Worm (Caenorhabditis elegans) whole organism, L4 larva: Measurements from ENCODE around the gene C46A5.4.
A peak's percentile ranks its signal among the peaks of the same experiment; 100 is the strongest.

Experiments used
- F26F4.8 ChIP-seq: fragments of 200-800 bp; sonication (Bioruptor generic); conservative IDR thresholded peaks from 2 replicates; pipeline ENCODE4 v1.3.6; 2022; ENCODE audit warnings: missing genetic modification characterization, missing compliant biosample characterization
- F44E2.7 ChIP-seq: fragments of 200-800 bp; sonication (Bioruptor generic); IDR thresholded peaks from 2 replicates; pipeline ENCODE4 v2.1.2; 2022; ENCODE audit warnings: missing genetic modification characterization, missing compliant biosample characterization
- R02D3.7 ChIP-seq: fragments of 150-350 bp; sonication (generic microtip); optimal IDR thresholded peaks from 3 replicates; lab custom pipeline; 2014; ENCODE audit warnings: missing biosample characterization, missing genetic modification characterization
- T26A8.4 ChIP-seq: fragments of 200-800 bp; sonication (Bioruptor generic); IDR thresholded peaks from 2 replicates; pipeline ENCODE4 v1.3.6; 2022; ENCODE audit warnings: missing genetic modification characterization, missing compliant biosample characterization
- Y48G9A.11 ChIP-seq: fragments of 200-800 bp; sonication (Bioruptor generic); IDR thresholded peaks from 2 replicates; pipeline ENCODE4 v1.3.6; 2022; ENCODE audit warnings: missing genetic modification reagents, missing genetic modification characterization, missing compliant biosample characterization
- ZK337.2 ChIP-seq: fragments of 200-800 bp; sonication (Bioruptor generic); IDR thresholded peaks from 2 replicates; pipeline ENCODE4 v1.3.6; 2022; ENCODE audit warnings: missing genetic modification reagents, missing genetic modification characterization, missing compliant biosample characterization
- ZK546.5 ChIP-seq, 2 experiments: sonication (generic microtip); optimal IDR thresholded peaks; 2 replicates each; lab custom pipeline; 2017; ENCODE audit warnings: missing biosample characterization in 2 of 2, missing genetic modification characterization in 2 of 2
- aly-2 ChIP-seq: sonication (generic microtip); optimal IDR thresholded peaks from 2 replicates; lab custom pipeline; 2018; ENCODE audit warnings: missing biosample characterization, missing genetic modification characterization
- ama-1 ChIP-seq: fragments of 150-350 bp; optimal IDR thresholded peaks from 2 replicates; lab custom pipeline; 2014; ENCODE audit warnings: inconsistent platforms, mixed read lengths
- arid-1 ChIP-seq: fragments of 200-800 bp; sonication (Bioruptor generic); conservative IDR thresholded peaks from 2 replicates; pipeline ENCODE4 v1.3.6; 2022; ENCODE audit warnings: missing genetic modification reagents, missing genetic modification characterization, missing compliant biosample characterization
- attf-4 ChIP-seq: sonication (generic microtip); optimal IDR thresholded peaks from 3 replicates; lab custom pipeline; 2017; ENCODE audit warnings: missing biosample characterization, missing genetic modification characterization
- ceh-28 ChIP-seq: fragments of 150-350 bp; optimal IDR thresholded peaks from 2 replicates; lab custom pipeline; 2014; ENCODE audit warnings: missing biosample characterization, missing genetic modification reagents, missing genetic modification characterization
- ceh-32 ChIP-seq: sonication (generic microtip); optimal IDR thresholded peaks from 2 replicates; lab custom pipeline; 2016; ENCODE audit warnings: mild to moderate bottlenecking, missing genetic modification characterization, missing compliant biosample characterization; ENCODE audit not compliant: poor library complexity
- ceh-44 ChIP-seq: fragments of 200-800 bp; sonication (Bioruptor generic); IDR thresholded peaks from 2 replicates; pipeline ENCODE4 v1.3.6; 2022; ENCODE audit warnings: missing genetic modification reagents, missing genetic modification characterization, missing compliant biosample characterization
- ceh-82 ChIP-seq: sonication (generic microtip); optimal IDR thresholded peaks from 2 replicates; lab custom pipeline; 2017; ENCODE audit warnings: missing biosample characterization, missing genetic modification characterization
- ces-1 ChIP-seq: fragments of 150-350 bp; sonication (generic microtip); optimal IDR thresholded peaks from 4 replicates; lab custom pipeline; 2014; ENCODE audit warnings: missing biosample characterization, missing genetic modification reagents, missing genetic modification characterization
- cey-2 ChIP-seq: sonication (generic microtip); optimal IDR thresholded peaks from 3 replicates; lab custom pipeline; 2017; ENCODE audit warnings: missing genetic modification characterization, mild to moderate bottlenecking, missing compliant biosample characterization, antibody characterized with exemption, borderline replicate concordance; ENCODE audit not compliant: insufficient read depth
- ctbp-1 ChIP-seq: fragments of 200-800 bp; sonication (Bioruptor generic); IDR thresholded peaks from 2 replicates; pipeline ENCODE4 v1.3.6; 2022; ENCODE audit warnings: missing genetic modification reagents, missing genetic modification characterization, missing compliant biosample characterization
- dmd-9 ChIP-seq: fragments of 200-800 bp; sonication (Bioruptor generic); IDR thresholded peaks from 2 replicates; pipeline ENCODE4 v1.3.6; 2022; ENCODE audit warnings: missing genetic modification reagents, missing genetic modification characterization, missing compliant biosample characterization
- dpl-1 ChIP-seq: fragments of 150-350 bp; optimal IDR thresholded peaks from 2 replicates; lab custom pipeline; 2014; ENCODE audit warnings: missing biosample characterization, missing genetic modification reagents, missing genetic modification characterization
- duxl-1 ChIP-seq: sonication (generic microtip); optimal IDR thresholded peaks from 2 replicates; lab custom pipeline; 2016; ENCODE audit warnings: mild to moderate bottlenecking, missing genetic modification characterization, moderate library complexity, missing compliant biosample characterization; ENCODE audit not compliant: poor library complexity
- dve-1 ChIP-seq: sonication (generic microtip); optimal IDR thresholded peaks from 2 replicates; lab custom pipeline; 2017; ENCODE audit warnings: antibody characterized with exemption, mild to moderate bottlenecking, missing genetic modification characterization, missing compliant biosample characterization; ENCODE audit not compliant: insufficient read depth
- egl-27 ChIP-seq: sonication (generic microtip); optimal IDR thresholded peaks from 3 replicates; lab custom pipeline; 2017; ENCODE audit warnings: missing biosample characterization, missing genetic modification reagents, missing genetic modification characterization
- fkh-10 ChIP-seq: fragments of 150-350 bp; optimal IDR thresholded peaks from 2 replicates; lab custom pipeline; 2014; ENCODE audit warnings: missing biosample characterization, missing genetic modification reagents, missing genetic modification characterization
- fos-1 ChIP-seq: fragments of 150-350 bp; optimal IDR thresholded peaks from 2 replicates; lab custom pipeline; 2014; ENCODE audit warnings: missing biosample characterization, missing genetic modification characterization
- gei-8 ChIP-seq: fragments of 200-800 bp; sonication (Bioruptor generic); optimal IDR thresholded peaks from 2 replicates; lab custom pipeline; 2018; ENCODE audit warnings: mild to moderate bottlenecking, missing genetic modification characterization, missing compliant biosample characterization
- hif-1 ChIP-seq, 2 experiments: sonication (generic microtip); optimal IDR thresholded peaks; 2 replicates each; lab custom pipeline; 2016 to 2017; ENCODE audit warnings: missing compliant biosample characterization in 2 of 2, missing genetic modification characterization in 2 of 2, missing genetic modification reagents in 2 of 2, missing genotype in 2 of 2, mild to moderate bottlenecking in 1 of 2
- hlh-11 ChIP-seq: fragments of 200-800 bp; sonication (Bioruptor generic); optimal IDR thresholded peaks from 2 replicates; lab custom pipeline; 2018; ENCODE audit warnings: mild to moderate bottlenecking, missing genetic modification characterization, missing compliant biosample characterization
- hmg-1.1 ChIP-seq: fragments of 200-800 bp; sonication (Bioruptor generic); IDR thresholded peaks from 2 replicates; pipeline ENCODE4 v1.3.6; 2022; ENCODE audit warnings: missing genetic modification reagents, missing genetic modification characterization, missing compliant biosample characterization
- jun-1 ChIP-seq: fragments of 150-350 bp; optimal IDR thresholded peaks from 2 replicates; lab custom pipeline; 2014; ENCODE audit warnings: missing biosample characterization, missing genetic modification reagents, missing genetic modification characterization
- lin-13 ChIP-seq: fragments of 150-350 bp; optimal IDR thresholded peaks from 2 replicates; lab custom pipeline; 2014; ENCODE audit warnings: missing biosample characterization, missing genetic modification reagents, missing genetic modification characterization
- lin-15B ChIP-seq: fragments of 150-350 bp; sonication (generic microtip); optimal IDR thresholded peaks from 3 replicates; lab custom pipeline; 2014; ENCODE audit warnings: missing biosample characterization, missing genetic modification characterization
- lin-38 ChIP-seq: fragments of 200-800 bp; sonication (Bioruptor generic); IDR thresholded peaks from 2 replicates; pipeline ENCODE4 v1.3.6; 2022; ENCODE audit warnings: missing genetic modification reagents, missing genetic modification characterization, missing compliant biosample characterization
- lin-39 ChIP-seq: fragments of 150-350 bp; optimal IDR thresholded peaks from 2 replicates; lab custom pipeline; 2014; ENCODE audit warnings: missing biosample characterization, missing genetic modification reagents, missing genetic modification characterization
- lsy-2 ChIP-seq, 2 experiments: fragments of 150-350 bp in 1 of 2; sonication (generic microtip) in 1 of 2; optimal IDR thresholded peaks; 2 replicates each; lab custom pipeline; 2014 to 2017; ENCODE audit warnings: missing biosample characterization in 2 of 2, missing genetic modification characterization in 2 of 2
- madf-9 ChIP-seq: fragments of 200-800 bp; sonication (Bioruptor generic); conservative IDR thresholded peaks from 2 replicates; pipeline ENCODE4 v1.3.6; 2022; ENCODE audit warnings: missing genetic modification reagents, missing genetic modification characterization, missing compliant biosample characterization
- mdl-1 ChIP-seq, 2 experiments: fragments of 150-350 bp in 1 of 2; sonication (generic microtip) in 1 of 2; optimal IDR thresholded peaks; 2 replicates each; lab custom pipeline; 2014 to 2017; ENCODE audit warnings: missing biosample characterization in 2 of 2, missing genetic modification characterization in 2 of 2
- mxl-2 ChIP-seq: fragments of 200-800 bp; sonication (Bioruptor generic); conservative IDR thresholded peaks from 2 replicates; pipeline ENCODE4 v1.3.6; 2022; ENCODE audit warnings: missing genetic modification reagents, missing genetic modification characterization, missing compliant biosample characterization
- nhr-10 ChIP-seq: fragments of 150-350 bp; optimal IDR thresholded peaks from 2 replicates; lab custom pipeline; 2014; ENCODE audit warnings: missing biosample characterization, missing genetic modification characterization
- nhr-111 ChIP-seq: fragments of 200-800 bp; sonication (Bioruptor generic); optimal IDR thresholded peaks from 2 replicates; lab custom pipeline; 2018; ENCODE audit warnings: mild to moderate bottlenecking, missing genetic modification characterization, missing compliant biosample characterization
- nhr-237 ChIP-seq: sonication (generic microtip); optimal IDR thresholded peaks from 2 replicates; lab custom pipeline; 2017; ENCODE audit warnings: missing biosample characterization, missing genetic modification characterization
- nhr-42 ChIP-seq: fragments of 200-800 bp; sonication (Bioruptor generic); IDR thresholded peaks from 2 replicates; pipeline ENCODE4 v1.3.6; 2022; ENCODE audit warnings: missing genetic modification characterization, missing compliant biosample characterization
- nhr-48 ChIP-seq: sonication (generic microtip); optimal IDR thresholded peaks from 2 replicates; lab custom pipeline; 2016; ENCODE audit warnings: mild to moderate bottlenecking, missing genetic modification characterization, missing compliant biosample characterization
- nhr-6 ChIP-seq: fragments of 150-350 bp; optimal IDR thresholded peaks from 2 replicates; lab custom pipeline; 2014; ENCODE audit warnings: missing biosample characterization, missing genetic modification characterization
- nhr-76 ChIP-seq: fragments of 150-350 bp; optimal IDR thresholded peaks from 2 replicates; lab custom pipeline; 2014; ENCODE audit warnings: missing biosample characterization, missing genetic modification characterization
- nhr-77 ChIP-seq: fragments of 150-350 bp; optimal IDR thresholded peaks from 2 replicates; lab custom pipeline; 2014; ENCODE audit warnings: missing biosample characterization, missing genetic modification characterization
- sdz-12 ChIP-seq: fragments of 200-800 bp; sonication (Bioruptor generic); optimal IDR thresholded peaks from 2 replicates; lab custom pipeline; 2018; ENCODE audit warnings: mild to moderate bottlenecking, missing genetic modification characterization, missing compliant biosample characterization
- spr-1 ChIP-seq: sonication (generic microtip); optimal IDR thresholded peaks from 2 replicates; lab custom pipeline; 2016; ENCODE audit warnings: mild to moderate bottlenecking, missing genetic modification characterization, missing compliant biosample characterization
- unc-62 ChIP-seq, 3 experiments: fragments of 150-350 bp in 1 of 3; sonication (generic microtip); optimal IDR thresholded peaks in 2 of 3; peaks in 1 of 3; 1 replicate in 1 of 3; 2 replicates in 2 of 3; lab custom pipeline; 2014 to 2017; ENCODE audit warnings: missing biosample characterization in 3 of 3, missing genetic modification characterization in 3 of 3, missing genetic modification reagents in 3 of 3, missing genotype in 1 of 3
- zag-1 ChIP-seq: fragments of 150-350 bp; optimal IDR thresholded peaks from 2 replicates; lab custom pipeline; 2014; ENCODE audit warnings: missing biosample characterization, missing genetic modification characterization
- zip-11 ChIP-seq: fragments of 200-800 bp; sonication (Bioruptor generic); IDR thresholded peaks from 2 replicates; pipeline ENCODE4 v1.3.6; 2022; ENCODE audit warnings: missing genetic modification characterization, missing compliant biosample characterization
- ztf-7 ChIP-seq: fragments of 150-350 bp; optimal IDR thresholded peaks from 2 replicates; lab custom pipeline; 2014; ENCODE audit warnings: missing biosample characterization, missing genetic modification characterization

Gene C46A5.4

ce11 chrIV:7709701-7710100 lies 47.4 kb downstream of the C46A5.4 start, which contains the start of the genes mrpl-1, emc-6 and mrps-24 (continued):
- TF ChIP-seq nhr-237 (tag; lab: Kevin White, UChicago) (no peak), fos-1 (tag; lab: Kevin White, UChicago) (no peak), ceh-44 (GFP tag; lab: Robert Waterston, UW) (no peak), F44E2.7 (GFP tag; lab: Robert Waterston, UW) (no peak), R02D3.7 (tag; lab: Kevin White, UChicago) (no peak), mxl-2 (GFP tag; lab: Robert Waterston, UW) (no peak), mdl-1 (tag; optimal IDR thresholded peaks at IDR 0.05; lab: Kevin White, UChicago) (no peak), dpl-1 (GFP tag; lab: Kevin White, UChicago) (peak; percentile 73), duxl-1 (tag; lab: Kevin White, UChicago) (no peak), nhr-77 (tag; lab: Kevin White, UChicago) (no peak), ZK546.5 (tag; optimal IDR thresholded peaks at IDR 0.05; lab: Kevin White, UChicago) (no peak), ceh-28 (tag; lab: Kevin White, UChicago) (no peak), Y48G9A.11 (GFP tag; lab: Robert Waterston, UW) (no peak), attf-4 (tag; lab: Kevin White, UChicago) (no peak), nhr-76 (tag; lab: Kevin White, UChicago) (no peak), dmd-9 (GFP tag; lab: Robert Waterston, UW) (no peak), cey-2 (tag; lab: Kevin White, UChicago) (no peak), ztf-7 (tag; lab: Kevin White, UChicago) (peak; percentile 28), aly-2 (no peak), nhr-111 (no peak), hlh-11 (no peak), spr-1 (tag; lab: Kevin White, UChicago) (no peak), ceh-82 (tag; lab: Kevin White, UChicago) (no peak), ces-1 (peak; percentile 1), zag-1 (tag; lab: Kevin White, UChicago) (no peak), gei-8 (no peak), egl-27 (tag; lab: Kevin White, UChicago) (no peak), lsy-2 (tag; optimal IDR thresholded peaks at IDR 0.05; lab: Kevin White, UChicago) (peak in 1 of 2 experiments; percentile 84), nhr-10 (tag; lab: Kevin White, UChicago) (no peak), ama-1 (lab: Kevin White, UChicago) (no peak), arid-1 (GFP tag; lab: Robert Waterston, UW) (no peak), nhr-42 (no peak), fkh-10 (GFP tag; lab: Kevin White, UChicago) (no peak), ceh-32 (tag; lab: Kevin White, UChicago) (no peak), unc-62 (GFP tag; optimal IDR thresholded peaks at IDR 0.05 in 1 of 2; lab: Kevin White, UChicago) (no peak), unc-62 (tag; optimal IDR thresholded peaks at IDR 0.05; lab: Kevin White, UChicago) (no peak), dve-1 (tag; lab: Kevin White, UChicago) (peak; percentile 44), nhr-48 (tag; lab: Kevin White, UChicago) (peak; percentile 23), madf-9 (GFP tag; lab: Robert Waterston, UW) (no peak), nhr-6 (tag; lab: Kevin White, UChicago) (no peak), T26A8.4 (no peak), lin-15B (no peak), jun-1 (no peak), hif-1 (tag; optimal IDR thresholded peaks at IDR 0.05; lab: Kevin White, UChicago) (no peak), sdz-12 (GFP tag; lab: Kevin White, UChicago) (no peak), lin-38 (GFP tag; lab: Robert Waterston, UW) (peak; percentile 97), lin-39 (tag; lab: Kevin White, UChicago) (no peak), ZK337.2 (GFP tag; lab: Robert Waterston, UW) (no peak), zip-11 (GFP tag; lab: Robert Waterston, UW) (no peak), F26F4.8 (no peak), ctbp-1 (GFP tag; lab: Robert Waterston, UW) (no peak), hmg-1.1 (GFP tag; lab: Robert Waterston, UW) (no peak), lin-13 (GFP tag; lab: Kevin White, UChicago) (no peak)
